Worm (Caenorhabditis elegans) whole organism, mixed stage, embryonic: Measurements from ENCODE around the gene alh-12.

Experiments
- M03D4.4 ChIP-seq: sonication (generic microtip); optimal IDR thresholded peaks from 2 replicates; lab custom pipeline; 2017; ENCODE audit warnings: mild to moderate bottlenecking, missing genetic modification characterization, missing compliant biosample characterization
- bed-3 ChIP-seq: fragments of 200-800 bp; sonication (Bioruptor generic); optimal IDR thresholded peaks from 3 replicates; lab custom pipeline; 2018; ENCODE audit warnings: mild to moderate bottlenecking, missing genetic modification characterization, moderate library complexity, missing compliant biosample characterization
- blmp-1 ChIP-seq: fragments of 150-350 bp; optimal IDR thresholded peaks from 2 replicates; lab custom pipeline; 2014; ENCODE audit warnings: missing biosample characterization, missing genetic modification characterization
- ceh-43 ChIP-seq: fragments of 200-800 bp; sonication (Bioruptor generic); optimal IDR thresholded peaks from 2 replicates; lab custom pipeline; 2018; ENCODE audit warnings: mild to moderate bottlenecking, missing genetic modification characterization, moderate library complexity, missing compliant biosample characterization
- cnd-1 ChIP-seq: fragments of 200-800 bp; sonication (Bioruptor generic); optimal IDR thresholded peaks from 2 replicates; lab custom pipeline; 2018; ENCODE audit warnings: mild to moderate bottlenecking, missing genetic modification characterization, missing compliant biosample characterization
- elt-1 ChIP-seq: sonication (generic microtip); optimal IDR thresholded peaks from 2 replicates; lab custom pipeline; 2017; ENCODE audit warnings: missing genetic modification characterization, mild to moderate bottlenecking, missing compliant biosample characterization, antibody characterized with exemption, moderate library complexity, borderline replicate concordance; ENCODE audit not compliant: insufficient read depth
- lsy-2 ChIP-seq: fragments of 150-350 bp; optimal IDR thresholded peaks from 2 replicates; lab custom pipeline; 2014; ENCODE audit warnings: missing biosample characterization, missing genetic modification characterization
- mep-1 ChIP-seq: fragments of 150-350 bp; optimal IDR thresholded peaks from 2 replicates; lab custom pipeline; 2017; ENCODE audit warnings: missing biosample characterization, missing genetic modification reagents, missing genetic modification characterization, inconsistent platforms
- mls-2 ChIP-seq: sonication (generic microtip); optimal IDR thresholded peaks from 2 replicates; lab custom pipeline; 2016; ENCODE audit warnings: mild to moderate bottlenecking, missing genetic modification characterization, moderate library complexity, missing compliant biosample characterization
- nhr-237 ChIP-seq: fragments of 150-350 bp; optimal IDR thresholded peaks from 2 replicates; lab custom pipeline; 2014; ENCODE audit warnings: missing biosample characterization, missing genetic modification characterization
- nhr-28 ChIP-seq: fragments of 150-350 bp; optimal IDR thresholded peaks from 2 replicates; lab custom pipeline; 2014; ENCODE audit warnings: missing biosample characterization, missing genetic modification characterization
- pha-4 ChIP-seq: fragments of 150-350 bp; optimal IDR thresholded peaks from 2 replicates; lab custom pipeline; 2018; ENCODE audit warnings: missing biosample characterization, missing genetic modification reagents, missing genetic modification characterization
- snpc-4 ChIP-seq: fragments of 150-350 bp; optimal IDR thresholded peaks from 2 replicates; lab custom pipeline; 2014; ENCODE audit warnings: missing biosample characterization, missing genetic modification characterization
- sptf-1 ChIP-seq: sonication (generic microtip); optimal IDR thresholded peaks from 2 replicates; lab custom pipeline; 2017; ENCODE audit warnings: mild to moderate bottlenecking, missing genetic modification characterization, moderate library complexity, missing compliant biosample characterization

- no peak for TF ChIP-seq M03D4.4 (tag; lab: Kevin White, UChicago)
- TF ChIP-seq mls-2: peak; percentile 59
- TF ChIP-seq cnd-1 (tag; lab: Kevin White, UChicago): no peak
- TF ChIP-seq snpc-4 (tag; lab: Kevin White, UChicago): no peak
- TF ChIP-seq pha-4: no peak
- TF ChIP-seq sptf-1 (tag; lab: Kevin White, UChicago): no peak
- TF ChIP-seq mep-1 (tag; lab: Kevin White, UChicago): no peak
- no peak for TF ChIP-seq lsy-2 (tag; lab: Kevin White, UChicago)
- TF ChIP-seq nhr-28: no peak
- peak; percentile 93 for TF ChIP-seq blmp-1 (tag; lab: Kevin White, UChicago)
- no peak for TF ChIP-seq nhr-237 (tag; lab: Kevin White, UChicago)
- no peak for TF ChIP-seq bed-3 (GFP tag; lab: Kevin White, UChicago)
- no peak for TF ChIP-seq ceh-43
- TF ChIP-seq elt-1 (tag; lab: Kevin White, UChicago): no peak
Observed at ce11 chrIII:7494850-7495314, 41.0 kb downstream of the alh-12 start.
